Fruit fly (Drosophila melanogaster): ENCODE data around the gene Gug.

Gug gene

DNA sequence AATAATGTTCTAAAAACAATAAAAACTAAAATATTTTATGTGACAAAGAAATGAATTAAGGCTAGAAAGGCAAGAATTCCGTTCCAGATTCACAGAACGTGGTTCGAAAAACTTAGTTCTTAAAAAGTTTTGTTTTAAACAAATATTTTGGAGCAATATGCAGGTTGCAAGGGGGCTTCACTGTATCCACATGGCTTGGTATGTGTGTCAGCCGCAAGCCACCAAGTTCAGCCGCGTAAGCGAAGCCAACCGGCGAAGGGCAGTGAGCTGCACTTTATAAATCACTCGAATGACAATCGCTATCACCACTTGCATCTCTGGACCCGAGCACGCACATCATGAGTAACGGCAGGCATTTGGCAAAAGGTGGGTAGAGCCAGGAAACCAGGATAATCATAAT, 70.5 kb downstream of the Gug start, which contains the start of gene se:
Gene se, plus strand, starts transcription at position 301 of the 400 bp plus-strand sequence.
- TF ChIP-seq Sox102F (GFP tag; optimal IDR thresholded peaks at IDR 0.05) (no peak), CG32006 (GFP tag; optimal IDR thresholded peaks at IDR 0.05) (no peak), Gug (GFP tag; IDR thresholded peaks at IDR 0.05) (no peak), CG31627 (GFP tag; optimal IDR thresholded peaks at IDR 0.05) (no peak)
